Worm (Caenorhabditis elegans) whole organism, young adult: ENCODE measurements around the gene phf-14.

ENCODE experiments used
- F49E8.2 ChIP-seq: sonication (generic microtip); optimal IDR thresholded peaks from 3 replicates; lab custom pipeline; 2017; ENCODE audit warnings: missing genetic modification characterization, mild to moderate bottlenecking, missing compliant biosample characterization, antibody characterized with exemption, moderate library complexity; ENCODE audit not compliant: insufficient read depth
- K12H6.12 ChIP-seq: fragments of 200-800 bp; sonication (Bioruptor generic); optimal IDR thresholded peaks from 2 replicates; lab custom pipeline; 2018; ENCODE audit warnings: mild to moderate bottlenecking, missing genetic modification characterization, missing compliant biosample characterization
- Y53F4B.3 ChIP-seq: fragments of 200-800 bp; sonication (Bioruptor generic); IDR thresholded peaks from 2 replicates; pipeline ENCODE4 v1.3.6; 2022; ENCODE audit warnings: missing genetic modification reagents, missing genetic modification characterization, missing compliant biosample characterization
- ama-1 ChIP-seq, 3 experiments: fragments of 150-350 bp in 1 of 3; sonication (generic microtip) in 2 of 3; optimal IDR thresholded peaks; 2 replicates each; lab custom pipeline; 2014 to 2018; ENCODE audit warnings: missing biosample characterization in 2 of 3, missing genetic modification characterization in 2 of 3, missing genetic modification reagents in 2 of 3
- bed-1 ChIP-seq: fragments of 200-800 bp; sonication (Bioruptor generic); IDR thresholded peaks from 2 replicates; pipeline ENCODE4 v1.3.6; 2022; ENCODE audit warnings: missing genetic modification reagents, missing genetic modification characterization, missing compliant biosample characterization
- ets-4 ChIP-seq: fragments of 200-800 bp; sonication (Bioruptor generic); optimal IDR thresholded peaks from 2 replicates; lab custom pipeline; 2018; ENCODE audit warnings: mild to moderate bottlenecking, missing genetic modification characterization, missing compliant biosample characterization
- fkh-3 ChIP-seq: sonication (generic microtip); optimal IDR thresholded peaks from 2 replicates; lab custom pipeline; 2016; ENCODE audit warnings: mild to moderate bottlenecking, missing genetic modification characterization, missing compliant biosample characterization
- hsf-1 ChIP-seq: fragments of 200-800 bp; sonication (Bioruptor generic); IDR thresholded peaks from 2 replicates; pipeline ENCODE4 v1.3.6; 2022; ENCODE audit warnings: missing genetic modification reagents, missing genetic modification characterization, missing compliant biosample characterization
- lag-1 ChIP-seq: fragments of 200-800 bp; sonication (Bioruptor generic); IDR thresholded peaks from 2 replicates; pipeline ENCODE4 v1.3.6; 2022; ENCODE audit warnings: missing genetic modification reagents, missing genetic modification characterization, missing compliant biosample characterization
- nhr-120 ChIP-seq: fragments of 200-800 bp; sonication (Bioruptor generic); IDR thresholded peaks from 2 replicates; pipeline ENCODE4 v1.3.6; 2022; ENCODE audit warnings: missing genetic modification characterization, missing compliant biosample characterization
- snpc-4 ChIP-seq, 5 experiments: fragments of 150-350 bp in 1 of 5; sonication (generic microtip) in 4 of 5; optimal IDR thresholded peaks; 2 replicates each; lab custom pipeline; 2014 to 2018; ENCODE audit warnings: missing genetic modification characterization in 5 of 5, missing biosample characterization in 3 of 5, antibody characterized with exemption in 2 of 5, mild to moderate bottlenecking in 2 of 5, missing compliant biosample characterization in 2 of 5, missing genotype in 2 of 5, moderate library complexity in 2 of 5, missing genetic modification reagents in 1 of 5
- ztf-25 ChIP-seq: fragments of 200-800 bp; sonication (Bioruptor generic); IDR thresholded peaks from 2 replicates; pipeline ENCODE4 v1.3.6; 2022; ENCODE audit warnings: missing genetic modification reagents, missing genetic modification characterization, missing compliant biosample characterization
- ztf-6 ChIP-seq: fragments of 200-800 bp; sonication (Bioruptor generic); IDR thresholded peaks from 2 replicates; pipeline ENCODE4 v1.3.6; 2022; ENCODE audit warnings: missing genetic modification reagents, missing genetic modification characterization, missing compliant biosample characterization

- TF ChIP-seq ztf-6 (GFP tag; lab: Robert Waterston, UW): no peak
- no peak for TF ChIP-seq fkh-3
- TF ChIP-seq Y53F4B.3 (GFP tag; lab: Robert Waterston, UW): no peak
- TF ChIP-seq snpc-4 (GFP tag; optimal IDR thresholded peaks at IDR 0.05; lab: Kevin White, UChicago): no peak
- TF ChIP-seq snpc-4 (tag; optimal IDR thresholded peaks at IDR 0.05; lab: Kevin White, UChicago): no peak
- no peak for TF ChIP-seq ztf-25 (GFP tag; lab: Robert Waterston, UW)
- TF ChIP-seq nhr-120 (GFP tag; lab: Robert Waterston, UW): no peak
- no peak for TF ChIP-seq ets-4
- TF ChIP-seq lag-1 (GFP tag; lab: Robert Waterston, UW): no peak
- no peak for TF ChIP-seq F49E8.2 (tag; lab: Kevin White, UChicago)
- TF ChIP-seq ama-1 (optimal IDR thresholded peaks at IDR 0.05; lab: Kevin White, UChicago): no peak
- no peak for TF ChIP-seq ama-1 (GFP tag; optimal IDR thresholded peaks at IDR 0.05; lab: Kevin White, UChicago)
- TF ChIP-seq bed-1 (GFP tag; lab: Robert Waterston, UW): no peak
- no peak for TF ChIP-seq hsf-1
- TF ChIP-seq K12H6.12 (tag; lab: Kevin White, UChicago): no peak
Measured at ce11 chrV:17891317-17891716, 20.1 kb downstream of the phf-14 start.
